Fruit fly (Drosophila melanogaster): Measurements from ENCODE around the gene CG5104.

Gene CG5104

DNA sequence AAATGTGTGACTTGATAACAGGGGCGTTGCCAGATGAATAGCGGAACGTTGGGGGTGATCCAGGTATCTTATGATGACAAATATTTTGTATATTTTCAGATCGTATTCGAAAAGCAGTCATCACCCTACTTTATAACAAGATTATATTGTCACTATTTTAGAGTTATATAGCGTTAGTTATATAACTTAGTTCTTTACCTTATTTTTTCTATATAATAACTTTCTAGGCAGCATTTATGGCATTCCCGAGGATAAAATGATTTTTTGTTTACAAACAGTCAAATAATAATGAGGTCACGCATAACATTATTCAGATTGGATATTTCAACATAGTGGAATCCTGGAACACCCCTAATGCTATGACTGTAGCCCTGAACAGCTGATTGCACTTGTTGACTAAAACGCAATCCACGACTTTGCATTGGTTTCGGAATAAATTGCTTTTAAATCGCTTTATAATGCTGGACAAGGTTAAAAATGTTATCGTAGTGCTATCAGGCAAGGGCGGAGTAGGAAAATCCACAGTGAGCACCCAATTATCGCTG is 5.5 kb downstream of the CG5104 start, which contains the start of gene Nubp2 (continued):
- TF ChIP-seq ey (GFP tag; optimal IDR thresholded peaks at IDR 0.05), result peak; percentile 95

DNA sequence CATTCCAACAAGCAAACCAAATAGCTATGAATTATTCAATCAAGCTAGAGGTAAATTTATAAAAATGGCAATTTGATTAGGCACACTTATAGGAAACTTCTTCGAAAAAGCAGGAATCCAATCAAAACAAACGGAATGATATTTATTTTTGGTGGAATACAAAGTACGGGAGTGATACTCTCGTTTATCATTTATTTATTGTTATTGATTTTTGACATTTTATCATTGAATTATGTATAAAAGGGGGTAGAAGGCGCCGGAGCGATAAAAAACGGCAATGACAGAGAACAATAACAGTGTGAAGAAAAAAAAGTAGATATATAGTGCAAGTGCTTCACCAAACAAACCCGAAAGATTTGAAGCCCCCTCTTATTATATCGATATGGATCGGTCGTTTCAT is 9.1 kb downstream of the CG5104 start:
- TF ChIP-seq dmrt93B (GFP tag; optimal IDR thresholded peaks at IDR 0.05) (no peak), fru (GFP tag; optimal IDR thresholded peaks at IDR 0.05) (no peak), CrebA (GFP tag; optimal IDR thresholded peaks at IDR 0.05; ENCODE audit: borderline replicate concordance) (no peak), woc (GFP tag; optimal IDR thresholded peaks at IDR 0.05) (no peak), N (GFP tag; optimal IDR thresholded peaks at IDR 0.05) (no peak), usp (GFP tag; optimal IDR thresholded peaks at IDR 0.05) (no peak), Jra (GFP tag; optimal IDR thresholded peaks at IDR 0.05) (no peak), ey (GFP tag; optimal IDR thresholded peaks at IDR 0.05) (no peak), HLH106 (tag; optimal IDR thresholded peaks at IDR 0.05) (no peak), Hr83 (GFP tag; optimal IDR thresholded peaks at IDR 0.05; ENCODE audit: poor library complexity, severe bottlenecking) (no peak), sage (GFP tag; optimal IDR thresholded peaks at IDR 0.05) (no peak), Sp1 (GFP tag; optimal IDR thresholded peaks at IDR 0.05) (no peak)

- TF ChIP-seq fru (GFP tag; optimal IDR thresholded peaks at IDR 0.05) (no peak), Hnf4 (GFP tag; optimal IDR thresholded peaks at IDR 0.05) (peak; percentile 9), usp (GFP tag; optimal IDR thresholded peaks at IDR 0.05) (no peak)
These were observed 9.8 kb downstream of the CG5104 start for dm6 chr3L:20530347-20531177.

DNA sequence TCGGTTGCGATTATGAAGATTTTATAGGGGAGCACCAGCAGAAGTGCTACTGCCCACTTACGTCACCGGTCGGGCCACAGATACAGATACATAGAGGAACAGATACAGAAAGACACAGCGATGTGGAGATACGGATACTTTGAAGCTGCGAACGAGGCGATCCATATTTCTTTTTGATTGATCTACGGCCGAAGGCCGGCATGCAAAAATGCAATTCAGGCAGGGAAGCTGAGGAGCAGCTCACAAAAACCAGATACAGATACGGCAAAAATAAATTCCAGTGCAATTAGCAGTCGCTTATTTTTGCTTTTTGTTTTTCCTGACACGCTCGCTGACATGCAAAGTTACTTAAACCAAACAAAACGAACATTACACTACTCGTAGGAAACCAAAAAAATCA is 10.4 kb downstream of the CG5104 start:
- no peak for TF ChIP-seq sv (GFP tag; optimal IDR thresholded peaks at IDR 0.05)
- TF ChIP-seq brk (GFP tag; optimal IDR thresholded peaks at IDR 0.05), result no peak
- no peak for TF ChIP-seq Mio (GFP tag; optimal IDR thresholded peaks at IDR 0.05)
- no peak for TF ChIP-seq Rel (GFP tag; optimal IDR thresholded peaks at IDR 0.05)
- TF ChIP-seq Rel (tag; optimal IDR thresholded peaks at IDR 0.05), result no peak
- TF ChIP-seq pan (optimal IDR thresholded peaks at IDR 0.05), result no peak
- no peak for TF ChIP-seq br (GFP tag; optimal IDR thresholded peaks at IDR 0.05)
- TF ChIP-seq h (GFP tag; optimal IDR thresholded peaks at IDR 0.05), result no peak
- no peak for TF ChIP-seq Dif (GFP tag; optimal IDR thresholded peaks at IDR 0.05; ENCODE audit: partially characterized antibody)
- no peak for TF ChIP-seq ey (GFP tag; optimal IDR thresholded peaks at IDR 0.05)
- no peak for TF ChIP-seq Abd-B (GFP tag; optimal IDR thresholded peaks at IDR 0.05)
- TF ChIP-seq Myc (optimal IDR thresholded peaks at IDR 0.05), result no peak
- no peak for TF ChIP-seq CG9705 (GFP tag; optimal IDR thresholded peaks at IDR 0.05)
- TF ChIP-seq sage (GFP tag; optimal IDR thresholded peaks at IDR 0.05), result no peak
- no peak for TF ChIP-seq rgr (GFP tag; optimal IDR thresholded peaks at IDR 0.05)
- TF ChIP-seq Dfd (GFP tag; optimal IDR thresholded peaks at IDR 0.05), result no peak
- no peak for TF ChIP-seq Vsx2 (GFP tag; optimal IDR thresholded peaks at IDR 0.05; ENCODE audit: partially characterized antibody)
- TF ChIP-seq psq (GFP tag; optimal IDR thresholded peaks at IDR 0.05), result no peak
- no peak for TF ChIP-seq Hr83 (GFP tag; optimal IDR thresholded peaks at IDR 0.05; ENCODE audit: poor library complexity, severe bottlenecking)

dm6 chr3L:20533409-20533808 is 12.6 kb downstream of the CG5104 start, which contains the start of gene CG13250:
TSS of gene CG13250 (plus strand) at chr3L:20533709.
- TF ChIP-seq CrebA (GFP tag; optimal IDR thresholded peaks at IDR 0.05; ENCODE audit: borderline replicate concordance) (no peak), ey (GFP tag; optimal IDR thresholded peaks at IDR 0.05) (no peak), Vsx2 (GFP tag; optimal IDR thresholded peaks at IDR 0.05; ENCODE audit: partially characterized antibody) (no peak), jim (GFP tag; optimal IDR thresholded peaks at IDR 0.05) (no peak), Hnf4 (GFP tag; optimal IDR thresholded peaks at IDR 0.05) (no peak), dl (GFP tag; optimal IDR thresholded peaks at IDR 0.05; ENCODE audit: insufficient read depth in 1 of 2, partially characterized antibody in 2 of 2) (no peak), CG9705 (GFP tag; optimal IDR thresholded peaks at IDR 0.05) (no peak), N (GFP tag; optimal IDR thresholded peaks at IDR 0.05) (no peak), foxo (GFP tag; optimal IDR thresholded peaks at IDR 0.05) (no peak), lola (GFP tag; optimal IDR thresholded peaks at IDR 0.05) (no peak), Sp1 (GFP tag; optimal IDR thresholded peaks at IDR 0.05) (no peak), fru (GFP tag; optimal IDR thresholded peaks at IDR 0.05) (no peak), CG32264 (GFP tag; optimal IDR thresholded peaks at IDR 0.05) (no peak), Hr83 (GFP tag; optimal IDR thresholded peaks at IDR 0.05; ENCODE audit: poor library complexity, severe bottlenecking) (no peak), tai (GFP tag; optimal IDR thresholded peaks at IDR 0.05) (no peak), Dif (GFP tag; optimal IDR thresholded peaks at IDR 0.05; ENCODE audit: partially characterized antibody) (no peak), dsf (GFP tag; optimal IDR thresholded peaks at IDR 0.05; ENCODE audit: borderline replicate concordance) (no peak), Abd-B (GFP tag; optimal IDR thresholded peaks at IDR 0.05) (no peak), Myc (optimal IDR thresholded peaks at IDR 0.05) (no peak), br (GFP tag; optimal IDR thresholded peaks at IDR 0.05) (no peak)
